Fruit fly (Drosophila melanogaster) whole organism, prepupa: ENCODE measurements around the gene Crys.
A peak's percentile ranks its signal among the peaks of the same experiment; 100 is the strongest.

Source experiments
- Blimp-1 ChIP-seq: fragments of 200-800 bp; sonication (Bioruptor generic); optimal IDR thresholded peaks from 3 replicates; lab custom pipeline; 2017; ENCODE audit warnings: missing biosample characterization, missing genetic modification characterization, mild to moderate bottlenecking, moderate library complexity, missing genetic modification reagents
- CG10631 ChIP-seq: fragments of 200-800 bp; sonication (Bioruptor generic); optimal IDR thresholded peaks from 2 replicates; lab custom pipeline; 2016; ENCODE audit warnings: missing biosample characterization, missing genetic modification characterization
- CG11294 ChIP-seq: fragments of 200-800 bp; sonication (Bioruptor generic); IDR thresholded peaks from 2 replicates; pipeline ENCODE4 v1.3.6; 2022; ENCODE audit warnings: missing biosample characterization, missing genetic modification characterization
- CG1621 ChIP-seq: fragments of 200-800 bp; sonication (Bioruptor generic); optimal IDR thresholded peaks from 3 replicates; lab custom pipeline; 2018; ENCODE audit warnings: missing biosample characterization, mild to moderate bottlenecking, missing genetic modification characterization
- CG31627 ChIP-seq: fragments of 200-800 bp; sonication (Bioruptor generic); optimal IDR thresholded peaks from 3 replicates; lab custom pipeline; 2016; ENCODE audit warnings: missing biosample characterization, missing genetic modification characterization
- CG32006 ChIP-seq: fragments of 200-800 bp; sonication (Bioruptor generic); optimal IDR thresholded peaks from 3 replicates; lab custom pipeline; 2017; ENCODE audit warnings: missing biosample characterization, mild to moderate bottlenecking, missing genetic modification characterization
- CG3919 ChIP-seq: fragments of 200-800 bp; sonication (Bioruptor generic); optimal IDR thresholded peaks from 3 replicates; lab custom pipeline; 2016; ENCODE audit warnings: missing biosample characterization, missing genetic modification characterization
- CG4318 ChIP-seq: fragments of 200-800 bp; sonication (Bioruptor generic); optimal IDR thresholded peaks from 3 replicates; lab custom pipeline; 2017; ENCODE audit warnings: missing biosample characterization, mild to moderate bottlenecking, missing genetic modification characterization
- CG6163 ChIP-seq: fragments of 200-800 bp; sonication (Bioruptor generic); IDR thresholded peaks from 3 replicates; pipeline ENCODE4 v1.3.6; 2022; ENCODE audit warnings: missing biosample characterization, missing genetic modification characterization
- CG7368 ChIP-seq: fragments of 200-800 bp; sonication (Bioruptor generic); optimal IDR thresholded peaks from 3 replicates; lab custom pipeline; 2016; ENCODE audit warnings: missing biosample characterization, missing genetic modification characterization
- CG8119 ChIP-seq: fragments of 200-800 bp; sonication (Bioruptor generic); IDR thresholded peaks from 3 replicates; pipeline ENCODE4 v1.3.6; 2022; ENCODE audit warnings: missing biosample characterization, missing genetic modification characterization
- CG8632 ChIP-seq: fragments of 200-800 bp; sonication (Bioruptor generic); optimal IDR thresholded peaks from 3 replicates; lab custom pipeline; 2016; ENCODE audit warnings: missing biosample characterization, missing genetic modification characterization
- Eip75B ChIP-seq: fragments of 200-800 bp; sonication (Bioruptor generic); optimal IDR thresholded peaks from 3 replicates; lab custom pipeline; 2016; ENCODE audit warnings: missing biosample characterization, missing genetic modification characterization
- Eip78C ChIP-seq: fragments of 200-800 bp; sonication (Bioruptor generic); peaks from one replicate; lab custom pipeline; 2016; ENCODE audit warnings: missing biosample characterization, missing genetic modification characterization
- Ets21C ChIP-seq: fragments of 200-800 bp; sonication (Bioruptor generic); optimal IDR thresholded peaks from 3 replicates; lab custom pipeline; 2016; ENCODE audit warnings: missing biosample characterization, missing genetic modification characterization
- Ets96B ChIP-seq: fragments of 200-800 bp; optimal IDR thresholded peaks from 2 replicates; lab custom pipeline; 2019; ENCODE audit warnings: missing biosample characterization, mild to moderate bottlenecking, missing genetic modification characterization, moderate library complexity
- Gug ChIP-seq: fragments of 200-800 bp; sonication (Bioruptor generic); IDR thresholded peaks from 2 replicates; pipeline ENCODE4 v1.3.6; 2022; ENCODE audit warnings: missing biosample characterization, missing genetic modification characterization
- Hr39 ChIP-seq: fragments of 200-800 bp; sonication (Bioruptor generic); optimal IDR thresholded peaks from 2 replicates; lab custom pipeline; 2016; ENCODE audit warnings: missing biosample characterization, missing genetic modification characterization
- Smox ChIP-seq: fragments of 200-800 bp; sonication (Bioruptor generic); optimal IDR thresholded peaks from 3 replicates; lab custom pipeline; 2016; ENCODE audit warnings: missing biosample characterization, missing genetic modification characterization
- Sox14 ChIP-seq: fragments of 200-800 bp; sonication (Bioruptor generic); optimal IDR thresholded peaks from 3 replicates; lab custom pipeline; 2016; ENCODE audit warnings: missing biosample characterization, missing genetic modification characterization
- Sox15 ChIP-seq: fragments of 200-800 bp; sonication (Bioruptor generic); optimal IDR thresholded peaks from 3 replicates; lab custom pipeline; 2016; ENCODE audit warnings: missing biosample characterization, missing genetic modification characterization
- achi ChIP-seq: fragments of 200-800 bp; sonication (Bioruptor generic); optimal IDR thresholded peaks from 3 replicates; lab custom pipeline; 2016; ENCODE audit warnings: missing biosample characterization, missing genetic modification characterization
- cyc ChIP-seq: fragments of 200-800 bp; sonication (Bioruptor generic); optimal IDR thresholded peaks from 3 replicates; lab custom pipeline; 2016; ENCODE audit warnings: missing biosample characterization, missing genetic modification characterization
- dac ChIP-seq: fragments of 200-800 bp; sonication (Bioruptor generic); optimal IDR thresholded peaks from 2 replicates; lab custom pipeline; 2017; ENCODE audit warnings: missing biosample characterization, mild to moderate bottlenecking, missing genetic modification characterization
- dsx ChIP-seq: fragments of 200-800 bp; optimal IDR thresholded peaks from 3 replicates; lab custom pipeline; 2019; ENCODE audit warnings: missing biosample characterization, mild to moderate bottlenecking, missing genetic modification characterization, moderate library complexity; ENCODE audit not compliant: poor library complexity, severe bottlenecking
- eg ChIP-seq: fragments of 200-800 bp; sonication (Bioruptor generic); IDR thresholded peaks from 3 replicates; pipeline ENCODE4 v1.3.6; 2022; ENCODE audit warnings: missing biosample characterization, missing genetic modification characterization
- esn ChIP-seq: fragments of 200-800 bp; sonication (Bioruptor generic); optimal IDR thresholded peaks from 2 replicates; lab custom pipeline; 2016; ENCODE audit warnings: missing biosample characterization, mild to moderate bottlenecking, missing genetic modification characterization, moderate library complexity
- fd59A ChIP-seq: fragments of 200-800 bp; sonication (Bioruptor generic); optimal IDR thresholded peaks from 2 replicates; lab custom pipeline; 2017; ENCODE audit warnings: missing biosample characterization, mild to moderate bottlenecking, missing genetic modification characterization, missing genetic modification reagents
- fd85E ChIP-seq: fragments of 200-800 bp; sonication (Bioruptor generic); optimal IDR thresholded peaks from 3 replicates; lab custom pipeline; 2016; ENCODE audit warnings: missing biosample characterization, missing genetic modification characterization
- fkh ChIP-seq: fragments of 200-800 bp; sonication (Bioruptor generic); optimal IDR thresholded peaks from 3 replicates; lab custom pipeline; 2017; ENCODE audit warnings: missing biosample characterization, mild to moderate bottlenecking, missing genetic modification characterization, moderate library complexity
- lz ChIP-seq: fragments of 200-800 bp; sonication (Bioruptor generic); optimal IDR thresholded peaks from 3 replicates; lab custom pipeline; 2016; ENCODE audit warnings: missing biosample characterization, missing genetic modification characterization
- net ChIP-seq: fragments of 200-800 bp; sonication (Bioruptor generic); optimal IDR thresholded peaks from 3 replicates; lab custom pipeline; 2016; ENCODE audit warnings: missing biosample characterization, missing genetic modification characterization
- pdm3 ChIP-seq: fragments of 200-800 bp; sonication (Bioruptor generic); optimal IDR thresholded peaks from 3 replicates; lab custom pipeline; 2016; ENCODE audit warnings: missing biosample characterization, missing genetic modification characterization
- ss ChIP-seq, 2 experiments: fragments of 200-800 bp; sonication (Bioruptor generic); optimal IDR thresholded peaks; 2 replicates in 1 of 2; 3 replicates in 1 of 2; lab custom pipeline; 2017 to 2018; ENCODE audit warnings: mild to moderate bottlenecking in 2 of 2, missing biosample characterization in 2 of 2, missing genetic modification characterization in 2 of 2, moderate library complexity in 1 of 2
- svp ChIP-seq: fragments of 200-800 bp; sonication (Bioruptor generic); peaks from one replicate; lab custom pipeline; 2016; ENCODE audit warnings: missing biosample characterization, missing genetic modification characterization
- topi ChIP-seq: fragments of 200-800 bp; sonication (Bioruptor generic); optimal IDR thresholded peaks from 3 replicates; lab custom pipeline; 2016; ENCODE audit warnings: missing biosample characterization, missing genetic modification characterization
- vri ChIP-seq: fragments of 200-800 bp; sonication (Bioruptor generic); optimal IDR thresholded peaks from 3 replicates; lab custom pipeline; 2016; ENCODE audit warnings: missing biosample characterization, mild to moderate bottlenecking, missing genetic modification characterization

The Crys gene

dm6 chr2L:11987945-11988344 lies 44.0 kb downstream of the Crys start, which contains the start of the genes CG6686 and CG34163 (continued):
- no peak for TF ChIP-seq pdm3 (GFP tag; lab: Kevin White, UChicago)
- peak; percentile 55 for TF ChIP-seq lz (GFP tag; lab: Kevin White, UChicago)
- no peak for TF ChIP-seq Gug (GFP tag; lab: Robert Waterston, UW)
- TF ChIP-seq CG6163 (GFP tag; lab: Robert Waterston, UW) = 0 out of 3 replicates have a peak, but pooled peaks have one; percentile 19
- no peak for TF ChIP-seq Eip75B (GFP tag; lab: Kevin White, UChicago)
- no peak for TF ChIP-seq fd59A
- TF ChIP-seq Eip78C = peak; percentile 69
- TF ChIP-seq Sox15 (GFP tag; lab: Kevin White, UChicago) = peak; percentile 14
- TF ChIP-seq, all 60 proteins: peak for 11

dm6 chr2L:11989210-11989609 lies 45.3 kb downstream of the Crys start:
- TF ChIP-seq Blimp-1 (no peak), vri (GFP tag; lab: Kevin White, UChicago) (no peak), topi (no peak), CG11294 (GFP tag; lab: Robert Waterston, UW) (no peak), ss (GFP tag; optimal IDR thresholded peaks at IDR 0.05; lab: Kevin White, UChicago) (no peak), CG8632 (GFP tag; lab: Kevin White, UChicago) (no peak), net (GFP tag; lab: Kevin White, UChicago) (no peak), CG10631 (GFP tag; lab: Kevin White, UChicago) (no peak), dsx (no peak)
- TF ChIP-seq, all 60 proteins: peak for 0

DNA sequence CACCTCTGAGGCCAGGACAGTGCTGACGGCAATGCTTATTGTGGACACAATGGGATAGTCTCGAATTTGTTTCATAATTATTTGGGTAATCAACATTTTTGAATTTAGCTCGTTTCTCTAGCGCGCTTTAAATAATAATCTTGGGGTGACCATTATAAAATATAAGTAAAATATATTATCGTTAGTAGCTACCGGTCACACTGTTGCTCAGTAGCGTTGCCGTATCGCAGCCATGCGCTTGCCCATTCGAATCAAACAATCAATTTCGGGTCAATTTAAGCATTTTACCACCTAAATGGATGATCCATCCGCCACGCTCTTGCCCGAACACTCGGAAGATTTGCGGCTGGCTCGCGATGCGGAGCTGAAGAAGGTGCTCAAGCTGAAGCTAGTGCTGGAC lies 45.8 kb downstream of the Crys start, which contains the start of the genes zuc and dgt2:
Gene zuc, minus strand, starts transcription at position 154 of the 400 bp plus-strand sequence.
Gene dgt2, plus strand, starts transcription at position 208 of the 400 bp plus-strand sequence.
- TF ChIP-seq ss (GFP tag; optimal IDR thresholded peaks at IDR 0.05; lab: Kevin White, UChicago) (no peak), CG32006 (no peak), eg (no peak), Sox14 (no peak), CG4318 (no peak), CG31627 (GFP tag; lab: Kevin White, UChicago) (no peak), dac (GFP tag; lab: Kevin White, UChicago) (no peak), fd85E (GFP tag; lab: Kevin White, UChicago) (no peak), lz (GFP tag; lab: Kevin White, UChicago) (no peak), cyc (GFP tag; lab: Kevin White, UChicago) (no peak), CG3919 (no peak), Ets96B (tag; lab: Kevin White, UChicago) (no peak), Ets21C (GFP tag; lab: Kevin White, UChicago) (no peak), dsx (no peak), topi (no peak), Smox (GFP tag; lab: Kevin White, UChicago) (no peak), svp (GFP tag; lab: Kevin White, UChicago) (no peak)

DNA sequence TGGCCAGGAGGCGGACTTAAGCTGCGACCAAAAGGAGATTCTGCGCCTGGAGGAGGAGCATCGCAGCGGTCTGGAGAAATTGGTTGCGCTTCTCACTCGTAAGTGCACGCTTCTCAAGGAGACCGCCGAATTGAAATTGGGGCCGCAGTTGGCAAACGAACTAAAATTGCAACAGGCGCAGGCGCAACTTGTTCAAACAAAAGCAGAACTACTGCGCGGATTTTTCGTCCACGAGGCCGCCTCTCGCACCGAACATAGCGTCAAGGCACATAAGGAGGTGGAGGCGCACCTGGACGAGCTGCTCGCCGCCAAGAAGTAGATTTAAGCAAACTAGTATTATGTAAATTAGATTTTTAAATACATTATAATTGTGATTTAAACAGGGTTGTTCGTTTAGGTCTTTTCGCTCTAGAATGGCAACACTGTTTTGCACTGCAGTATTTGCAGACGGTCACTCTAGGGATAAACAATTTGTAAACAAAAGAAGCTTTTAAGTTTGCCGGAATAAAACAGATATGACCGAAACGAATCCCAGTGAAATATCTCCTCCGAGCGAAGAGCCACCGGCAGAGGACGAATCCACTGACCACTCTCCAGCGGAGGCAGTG lies 46.6 kb downstream of the Crys start, which contains the start of gene escl:
Gene escl, plus strand, starts transcription at position 470 of the 608 bp plus-strand sequence.
- TF ChIP-seq Smox (GFP tag; lab: Kevin White, UChicago) (no peak), Sox14 (peak; percentile 66), esn (GFP tag; lab: Kevin White, UChicago) (peak; percentile 3), CG8119 (no peak), CG8632 (GFP tag; lab: Kevin White, UChicago) (no peak), CG1621 (tag; lab: Kevin White, UChicago) (peak; percentile 18), achi (GFP tag; lab: Kevin White, UChicago) (no peak), CG32006 (no peak), dsx (peak; percentile 5), fkh (peak; percentile 78), Ets21C (GFP tag; lab: Kevin White, UChicago) (no peak), CG7368 (GFP tag; lab: Kevin White, UChicago) (no peak), net (GFP tag; lab: Kevin White, UChicago) (no peak), Ets96B (tag; lab: Kevin White, UChicago) (no peak), Hr39 (no peak)
